Fruit fly (Drosophila melanogaster) whole organism, larva: ENCODE data around the gene CG42590.
A peak's percentile ranks its signal among the peaks of the same experiment; 100 is the strongest.

Experiments
- noc ChIP-seq: fragments of 200-800 bp; sonication (Bioruptor generic); optimal IDR thresholded peaks from 3 replicates; lab custom pipeline; 2019; ENCODE audit warnings: missing biosample characterization, mild to moderate bottlenecking, missing genetic modification characterization, moderate library complexity

The CG42590 gene

DNA sequence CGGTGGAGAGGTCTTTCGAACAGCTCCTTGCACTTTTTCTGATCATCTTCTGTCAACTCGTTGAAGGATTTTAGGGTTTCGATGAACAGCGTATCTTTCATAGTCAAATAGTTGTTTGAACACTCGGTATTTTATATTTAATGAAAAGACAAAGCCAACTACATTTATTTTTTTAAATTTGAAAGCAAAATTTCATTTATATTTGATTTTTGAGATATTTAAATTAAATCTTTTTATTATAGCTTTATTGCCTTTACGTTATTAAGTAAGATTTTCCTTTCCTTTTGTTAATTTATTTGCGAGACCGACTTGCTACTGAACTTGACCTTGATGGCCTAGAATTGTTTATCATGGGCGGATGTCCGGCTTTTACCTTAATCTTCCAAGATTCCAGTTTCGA is at the start of gene CG42590:
TSS of gene CG42590 (minus strand) at position 101 of the 400 bp plus-strand sequence.
- no peak for TF ChIP-seq noc (tag; lab: Kevin White, UChicago)

DNA sequence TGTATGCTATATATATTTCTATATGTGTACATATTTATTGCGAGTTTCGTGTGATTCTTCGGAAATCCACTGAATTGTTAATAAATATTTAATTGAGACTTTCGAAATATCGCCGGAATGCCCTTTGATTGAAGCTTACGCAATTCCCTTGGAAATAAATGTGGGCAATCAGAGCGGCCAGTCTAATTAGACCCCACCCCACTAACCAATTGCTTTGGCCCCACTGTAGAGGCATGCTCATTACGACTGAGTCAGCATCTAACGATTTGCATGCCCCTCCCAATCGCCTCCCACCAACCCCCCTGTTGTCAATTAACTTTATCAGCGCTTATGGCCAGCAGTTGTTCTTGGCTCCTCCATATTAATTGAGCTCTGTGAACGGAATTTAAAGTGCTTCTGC is 47.7 kb upstream of the CG42590 start:
- TF ChIP-seq noc (tag; lab: Kevin White, UChicago): no peak

DNA sequence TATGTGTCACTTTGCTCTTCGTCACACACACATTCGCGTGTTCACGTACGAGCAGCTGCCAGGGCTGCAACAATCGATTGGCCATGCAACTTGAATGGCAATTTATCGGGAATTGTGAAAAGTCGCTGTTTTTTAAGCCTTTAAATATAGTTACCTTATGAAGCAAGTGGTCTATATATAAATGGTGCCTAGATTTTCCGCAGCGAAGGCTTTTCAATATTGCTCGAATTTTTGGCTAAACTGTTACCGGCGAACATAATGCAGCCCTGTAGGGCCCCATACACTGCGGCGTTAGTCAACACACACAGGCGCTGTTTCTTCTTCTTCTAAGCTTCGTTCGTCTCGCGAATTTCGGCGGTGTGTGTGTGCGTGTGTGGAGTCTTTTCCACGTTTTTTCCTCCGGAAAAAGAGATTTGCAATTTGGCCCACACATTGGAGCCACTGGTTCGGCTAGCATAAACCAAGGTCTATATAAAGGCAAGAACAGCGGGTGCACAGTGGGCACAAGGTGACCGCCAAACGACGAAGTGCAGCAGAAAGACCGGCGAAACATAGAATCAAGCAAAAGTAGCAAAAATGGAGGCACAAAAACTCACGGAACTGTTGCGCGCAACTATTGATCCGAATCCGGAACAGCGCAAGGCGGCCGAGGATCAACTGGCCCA is 46.9 kb upstream of the CG42590 start, which contains the start of the genes Arp3 and msk:
TSS of gene Arp3 (minus strand) at position 39 of the 665 bp plus-strand sequence.
TSS of gene msk (plus strand) at position 316 of the 665 bp plus-strand sequence.
- peak; percentile 76 for TF ChIP-seq noc (tag; lab: Kevin White, UChicago)

DNA sequence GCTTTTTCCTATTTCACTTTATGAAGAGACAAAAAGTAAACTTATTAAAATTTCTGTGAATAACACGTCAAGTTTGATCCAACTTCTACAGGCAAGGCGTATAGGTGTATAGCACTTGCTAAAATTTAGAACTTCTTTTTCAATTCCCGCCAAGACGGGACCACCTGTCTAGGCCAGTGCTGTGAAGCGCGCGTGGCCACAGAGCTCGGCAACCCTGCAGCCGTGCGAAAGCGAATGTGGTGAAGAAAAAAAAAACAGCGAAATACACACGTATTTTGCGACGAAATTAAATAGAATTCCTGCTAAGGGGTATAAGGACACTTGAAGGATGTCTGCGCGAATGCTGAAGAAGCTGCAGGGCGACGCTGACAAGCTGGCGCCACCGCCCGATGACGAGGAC is 41.1 kb upstream of the CG42590 start, which contains the start of gene Nulp1:
TSS of gene Nulp1 (plus strand) at position 198 of the 400 bp plus-strand sequence.
- TF ChIP-seq noc (tag; lab: Kevin White, UChicago): no peak

DNA sequence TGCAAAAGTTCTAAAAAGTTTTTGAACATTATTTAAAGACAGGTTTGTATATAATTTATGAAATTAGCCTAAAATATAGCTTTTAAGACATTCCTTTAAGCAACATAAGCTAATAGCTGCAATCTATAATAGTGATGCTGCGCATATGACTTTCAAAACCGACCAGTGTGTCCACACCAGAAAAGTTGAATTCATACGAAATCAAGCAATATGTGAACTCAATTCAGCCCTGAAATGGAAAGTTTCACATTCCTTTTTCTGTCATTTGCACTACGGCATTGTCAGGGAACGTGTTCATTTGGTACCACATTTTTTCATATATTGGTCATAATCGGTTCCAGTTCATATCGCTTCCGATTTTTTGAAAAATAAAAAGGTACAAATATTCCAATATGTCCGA is 39.8 kb upstream of the CG42590 start, which contains the start of gene fan:
TSS of gene fan (plus strand) at position 247 of the 400 bp plus-strand sequence.
- TF ChIP-seq noc (tag; lab: Kevin White, UChicago): no peak

DNA sequence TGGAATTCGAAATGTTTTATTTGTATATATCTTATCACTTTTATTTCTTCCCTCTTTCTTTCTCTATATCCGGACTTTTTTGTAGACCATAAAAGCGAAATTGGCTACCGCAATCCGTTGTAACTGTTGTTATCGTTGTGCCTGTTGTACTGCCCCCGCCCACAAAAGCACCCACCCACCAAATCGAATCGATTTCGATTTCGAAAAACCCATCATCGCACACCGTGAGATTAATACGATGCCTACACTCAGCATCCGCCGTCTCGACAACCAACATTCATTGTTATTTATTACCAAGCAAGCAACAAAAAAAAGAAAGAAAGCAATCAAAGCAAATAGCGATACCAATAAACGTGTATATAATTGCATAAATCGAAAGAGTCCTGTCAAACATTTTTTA is 39.1 kb upstream of the CG42590 start:
- no peak for TF ChIP-seq noc (tag; lab: Kevin White, UChicago)

DNA sequence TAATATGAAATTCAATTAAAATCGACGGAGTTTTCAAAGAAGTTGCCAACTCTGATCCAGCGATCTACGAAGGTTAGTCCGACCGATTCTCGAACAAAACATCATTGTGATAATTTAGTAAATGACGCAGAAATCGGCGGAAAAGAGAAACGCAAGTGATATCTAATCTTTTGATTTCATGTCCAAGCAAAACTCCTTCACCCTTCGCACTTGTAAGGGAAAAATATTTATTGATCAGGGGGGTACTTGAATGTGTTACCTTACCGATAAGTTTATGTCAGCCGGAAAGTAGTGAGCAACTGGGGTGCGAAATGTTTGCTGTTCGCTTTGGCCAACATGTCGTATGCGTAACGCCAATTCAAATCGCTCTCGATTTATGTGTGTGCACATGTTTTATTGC is 28.0 kb upstream of the CG42590 start:
- no peak for TF ChIP-seq noc (tag; lab: Kevin White, UChicago)

DNA sequence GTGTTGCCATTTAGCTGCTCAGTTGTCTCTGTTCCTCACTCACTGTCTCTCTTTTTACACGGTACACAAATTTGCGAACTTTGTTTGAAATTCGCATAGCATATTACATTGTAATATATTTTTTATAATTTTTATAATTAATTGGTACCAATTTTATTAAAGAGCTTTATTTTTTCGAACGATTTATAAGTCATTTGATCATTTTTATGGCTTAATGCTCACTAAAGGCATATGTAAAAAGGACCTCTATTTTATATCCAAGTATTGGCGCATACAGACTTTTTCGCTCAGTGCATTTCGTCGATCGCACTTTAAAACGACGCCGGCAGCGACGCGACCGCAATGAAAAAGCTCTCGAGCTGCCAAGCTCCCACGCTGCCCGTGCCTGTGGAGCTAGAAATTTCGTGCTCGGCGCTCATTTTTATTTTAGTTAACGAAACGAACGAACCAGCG is 27.1 kb upstream of the CG42590 start:
- peak; percentile 99 for TF ChIP-seq noc (tag; lab: Kevin White, UChicago)

DNA sequence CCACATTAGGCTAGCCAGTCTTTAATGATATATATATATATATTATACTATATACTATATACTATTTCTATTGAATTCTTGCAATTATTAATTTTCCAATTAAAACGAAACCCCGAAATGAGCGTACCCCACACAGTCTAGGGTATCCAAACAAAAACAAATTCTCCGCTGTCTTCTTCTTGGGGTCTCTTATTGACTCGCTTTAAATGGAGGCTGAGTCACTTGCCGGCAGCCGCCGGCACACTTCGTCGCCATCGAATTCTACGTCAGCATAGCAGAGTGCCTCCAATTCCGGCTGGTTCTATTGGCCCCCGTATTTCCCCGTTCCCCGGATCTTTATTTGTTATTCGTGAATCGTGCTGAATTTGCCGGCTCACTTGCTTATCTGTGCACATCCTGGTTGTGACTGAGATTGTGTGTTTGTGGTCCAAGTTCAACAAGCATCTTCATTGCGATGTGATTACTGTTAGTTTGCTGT is 25.6 kb upstream of the CG42590 start:
- TF ChIP-seq noc (tag; lab: Kevin White, UChicago): peak; percentile 73

DNA sequence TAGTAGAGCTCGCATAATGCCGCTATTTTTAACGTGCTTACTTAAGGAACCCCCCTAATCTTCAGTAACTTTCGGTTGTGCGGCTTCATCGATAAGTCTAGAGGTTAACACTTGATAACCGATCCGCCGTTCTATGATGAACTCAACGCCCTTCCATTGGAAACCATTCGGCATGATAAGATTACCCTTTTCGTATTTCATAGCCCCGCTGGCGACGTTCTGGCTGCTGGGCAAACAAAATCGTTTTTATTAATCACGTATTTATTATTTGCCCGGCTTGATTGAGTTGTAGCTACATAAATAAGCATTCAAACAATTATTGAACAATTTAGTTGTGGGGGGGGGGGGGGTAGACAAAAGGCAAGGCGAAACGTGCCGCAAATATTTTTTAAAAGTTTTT is 24.5 kb upstream of the CG42590 start:
- peak; percentile 62 for TF ChIP-seq noc (tag; lab: Kevin White, UChicago)

DNA sequence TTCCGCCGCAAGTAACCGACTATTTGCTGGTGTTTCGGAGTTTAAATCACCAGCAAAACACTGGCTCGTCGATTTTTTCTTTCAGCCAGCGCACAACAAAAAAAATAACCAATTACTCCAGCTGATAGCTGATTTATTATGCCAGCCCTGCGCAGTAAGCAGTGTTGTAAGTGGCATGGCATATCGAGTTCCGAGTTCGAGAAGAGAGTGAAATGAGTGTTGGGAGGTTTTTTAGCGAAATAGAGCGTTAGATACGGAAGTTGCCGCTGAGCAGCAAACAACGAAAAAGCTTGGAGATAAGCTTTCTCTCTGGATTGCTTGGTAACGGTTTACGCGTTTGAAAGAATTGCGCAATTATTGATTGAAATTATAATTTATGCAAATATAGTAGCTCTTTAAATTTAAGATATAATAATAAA is 22.6 kb upstream of the CG42590 start, which contains the start of gene CG7565:
TSS of gene CG7565 (minus strand) at position 137 of the 419 bp plus-strand sequence.
- peak; percentile 71 for TF ChIP-seq noc (tag; lab: Kevin White, UChicago)

DNA sequence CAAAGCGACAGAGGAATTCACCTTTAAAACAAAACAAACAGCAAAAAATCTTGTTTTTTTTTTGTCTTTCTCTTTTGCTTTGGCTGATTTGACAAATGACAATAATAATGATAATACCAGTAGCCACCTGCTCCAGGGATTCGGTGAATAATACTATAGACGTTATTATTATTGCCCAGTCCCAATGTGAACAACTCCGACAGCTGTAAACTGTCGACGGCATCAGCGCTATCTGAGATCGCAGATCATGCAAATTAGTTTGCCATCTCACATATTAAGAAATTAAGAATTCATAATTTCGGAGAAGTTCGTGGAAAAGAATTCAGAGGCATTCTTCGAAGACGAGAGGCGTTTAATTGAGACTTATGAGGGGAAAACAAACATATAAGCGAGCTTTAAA is 17.2 kb upstream of the CG42590 start:
- TF ChIP-seq noc (tag; lab: Kevin White, UChicago): no peak

DNA sequence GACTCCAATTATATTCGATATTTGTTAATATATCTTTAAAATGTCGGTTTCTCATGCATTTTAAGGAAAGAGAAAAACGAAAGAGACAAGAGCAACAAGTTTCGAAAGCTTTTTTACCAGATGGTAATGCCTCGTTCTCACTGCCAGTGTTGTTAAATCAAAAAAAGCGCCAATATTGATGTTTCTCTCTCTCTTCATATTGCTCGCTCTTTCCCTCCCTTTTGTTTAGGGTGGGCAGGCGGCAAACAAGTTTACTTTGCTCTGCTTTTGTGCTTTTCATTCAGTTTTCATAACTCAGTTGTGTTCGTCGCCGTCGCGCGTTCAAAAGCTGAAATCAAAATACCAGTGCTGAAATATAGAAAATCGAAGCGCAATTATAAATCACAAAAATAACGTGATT is 12.8 kb upstream of the CG42590 start:
- TF ChIP-seq noc (tag; lab: Kevin White, UChicago): peak; percentile 28

DNA sequence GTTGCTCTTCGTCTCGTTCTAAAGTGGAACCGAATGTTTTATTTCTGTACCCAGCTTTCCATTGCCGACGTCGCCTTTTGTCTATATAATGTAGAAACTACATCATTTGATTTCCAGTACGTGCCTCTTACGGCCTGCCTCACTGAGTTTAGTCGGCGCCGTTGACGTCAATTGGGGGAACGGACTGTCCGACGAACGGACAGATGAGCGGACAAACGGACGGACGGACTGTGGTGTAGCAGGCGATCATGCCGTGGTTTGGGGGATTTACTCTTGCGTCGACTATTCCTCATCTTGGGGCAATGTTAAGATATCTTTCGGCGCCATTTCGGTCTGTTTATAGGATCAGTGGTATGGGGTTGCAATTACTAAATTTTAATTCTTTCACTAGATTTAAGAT is 11.7 kb upstream of the CG42590 start:
- no peak for TF ChIP-seq noc (tag; lab: Kevin White, UChicago)

DNA sequence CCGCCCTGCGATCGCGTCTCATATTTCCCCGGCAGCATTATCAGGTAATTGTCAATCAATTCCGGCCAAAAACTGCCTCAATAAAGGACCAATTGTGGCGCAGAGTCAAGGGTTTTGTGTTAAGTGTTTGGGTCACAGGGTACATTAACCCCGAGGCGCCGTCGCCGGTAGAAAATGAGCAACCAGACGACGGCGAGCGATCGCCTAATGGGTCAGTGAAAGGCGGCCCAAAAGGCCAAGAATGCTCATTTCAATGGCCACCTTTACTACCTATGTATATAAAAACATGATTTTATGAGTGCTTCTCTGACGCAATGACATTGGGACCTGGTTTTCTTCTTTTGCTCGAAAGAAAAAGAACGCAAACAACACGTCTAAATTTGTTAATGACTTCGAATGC is 10.5 kb upstream of the CG42590 start:
- TF ChIP-seq noc (tag; lab: Kevin White, UChicago): no peak

DNA sequence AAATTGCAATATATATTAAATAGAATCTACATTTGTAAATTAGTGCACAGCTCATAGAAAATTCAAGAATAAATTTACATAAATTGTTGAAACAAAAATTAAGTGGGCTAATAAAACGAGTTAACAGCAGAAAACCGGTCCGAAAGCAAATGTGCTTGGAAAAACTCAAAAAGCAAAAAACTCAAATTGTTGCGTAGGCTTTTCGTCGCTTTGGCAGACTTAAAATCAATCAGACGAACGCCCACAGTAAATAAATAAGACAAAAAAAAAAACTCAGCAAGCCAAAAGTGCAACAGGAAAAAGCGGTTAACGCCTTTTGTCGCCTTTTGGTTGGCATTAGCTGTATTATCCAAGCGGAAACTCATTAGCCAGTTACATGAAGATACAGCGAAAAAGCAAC is 8.9 kb upstream of the CG42590 start:
- TF ChIP-seq noc (tag; lab: Kevin White, UChicago): no peak

DNA sequence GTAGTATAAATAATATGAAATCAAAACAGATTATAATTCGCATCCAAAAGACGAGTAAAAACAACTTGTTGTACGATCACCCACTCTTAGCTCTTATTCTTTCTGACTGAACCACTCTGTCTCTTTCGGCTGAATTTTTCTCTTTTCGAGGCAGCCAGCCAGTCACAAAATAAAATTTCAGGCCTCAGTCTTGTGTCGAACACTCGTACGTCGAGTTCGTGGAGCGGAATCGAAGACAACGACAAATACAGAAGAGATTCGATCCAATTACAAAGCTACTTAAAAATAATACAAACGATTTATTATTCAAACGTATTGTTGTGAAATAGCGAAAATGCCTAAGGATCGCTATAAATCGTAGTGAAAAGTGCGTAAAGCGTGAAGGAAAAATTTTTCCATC is 8.1 kb upstream of the CG42590 start:
- TF ChIP-seq noc (tag; lab: Kevin White, UChicago): peak; percentile 12
